Worm (Caenorhabditis elegans): ENCODE results near the gene clec-218.

DNA sequence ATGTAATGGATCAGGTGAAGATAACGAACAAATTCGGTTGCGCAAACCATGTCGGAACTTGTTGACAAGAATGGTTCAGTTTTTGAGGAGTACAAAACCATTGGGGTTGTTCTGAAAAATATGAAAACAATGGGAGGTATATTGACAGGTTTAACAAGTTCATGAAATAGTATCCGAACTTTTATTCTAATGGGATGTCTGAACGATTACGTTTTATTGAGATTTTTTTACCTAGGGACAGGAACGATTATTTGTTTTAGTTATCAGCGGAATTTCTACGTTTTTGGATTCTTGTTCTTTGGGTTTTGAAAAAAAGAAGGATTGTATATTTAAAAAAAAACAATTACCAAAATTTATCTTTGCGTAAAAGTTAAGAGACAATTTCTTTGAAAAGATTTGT, 27.0 kb upstream of the clec-218 start, which contains the start of gene str-135:
- TF ChIP-seq C06A6.2 (GFP tag; conservative IDR thresholded peaks at IDR 0.05), result no peak
- TF ChIP-seq gei-17 (GFP tag; optimal IDR thresholded peaks at IDR 0.05), result no peak
- no peak for TF ChIP-seq F49E8.2 (tag; optimal IDR thresholded peaks at IDR 0.05; ENCODE audit: insufficient read depth)
- no peak for TF ChIP-seq die-1 (tag; optimal IDR thresholded peaks at IDR 0.05)
- no peak for TF ChIP-seq zfh-2 (GFP tag; conservative IDR thresholded peaks at IDR 0.05)
- no peak for TF ChIP-seq ZK185.1 (tag; optimal IDR thresholded peaks at IDR 0.05; ENCODE audit: poor library complexity, severe bottlenecking)
- TF ChIP-seq unc-62 (GFP tag; optimal IDR thresholded peaks at IDR 0.05), result no peak
- TF ChIP-seq tbx-9 (tag; optimal IDR thresholded peaks at IDR 0.05; ENCODE audit: borderline replicate concordance), result no peak
- no peak for TF ChIP-seq tbp1 (GFP tag; optimal IDR thresholded peaks at IDR 0.05)
- TF ChIP-seq dox-1 (GFP tag; IDR thresholded peaks at IDR 0.05), result no peak
- TF ChIP-seq ztf-25 (GFP tag; IDR thresholded peaks at IDR 0.05), result no peak
- TF ChIP-seq F52B5.7 (tag; optimal IDR thresholded peaks at IDR 0.05), result no peak
- TF ChIP-seq hlh-26 (GFP tag; conservative IDR thresholded peaks at IDR 0.05), result no peak
- no peak for TF ChIP-seq let-607 (tag; optimal IDR thresholded peaks at IDR 0.05)
